Fruit fly (Drosophila melanogaster): ENCODE measurements around the gene CG12111.

- peak; percentile 27 for TF ChIP-seq Snoo (tag; optimal IDR thresholded peaks at IDR 0.05)
- no peak for TF ChIP-seq EcR (GFP tag; optimal IDR thresholded peaks at IDR 0.05)
- TF ChIP-seq CG14655 (GFP tag; optimal IDR thresholded peaks at IDR 0.05): no peak
- no peak for TF ChIP-seq CG34367 (tag; optimal IDR thresholded peaks at IDR 0.05)
These were observed 9.0 kb downstream of the CG12111 start for dm6 chrX:8561404-8562397.
